Fruit fly (Drosophila melanogaster): ENCODE results near the gene Rsph9.

The Rsph9 gene

dm6 chr2L:17402493-17402892 lies 9.9 kb downstream of the Rsph9 start:
- TF ChIP-seq CrebA (GFP tag; optimal IDR thresholded peaks at IDR 0.05; ENCODE audit: borderline replicate concordance) (no peak), Dfd (GFP tag; optimal IDR thresholded peaks at IDR 0.05) (peak; percentile 93)

DNA sequence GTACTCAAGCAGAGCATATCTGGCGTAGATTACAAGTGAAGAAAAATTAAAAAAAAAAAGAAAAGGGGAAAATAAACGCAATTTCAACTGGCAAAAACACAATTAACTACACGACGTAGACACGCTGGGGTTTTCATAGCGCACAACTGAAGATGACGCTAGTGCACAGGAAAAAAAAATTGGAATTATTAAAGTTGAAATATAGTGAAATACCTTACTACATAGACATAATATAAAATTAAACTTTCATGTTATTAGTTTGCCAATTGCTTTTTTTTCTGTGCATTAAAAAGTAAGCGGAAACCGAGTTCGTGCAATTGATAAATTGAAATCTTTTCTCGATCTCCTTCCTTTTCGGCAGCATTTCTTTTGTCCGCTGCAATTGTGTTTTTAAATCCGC lies 15.1 kb downstream of the Rsph9 start:
- no peak for TF ChIP-seq br (GFP tag; optimal IDR thresholded peaks at IDR 0.05)
- no peak for TF ChIP-seq brk (GFP tag; optimal IDR thresholded peaks at IDR 0.05)
- no peak for TF ChIP-seq CG9705 (GFP tag; optimal IDR thresholded peaks at IDR 0.05)
- no peak for TF ChIP-seq h (GFP tag; optimal IDR thresholded peaks at IDR 0.05)
- TF ChIP-seq CG32264 (GFP tag; optimal IDR thresholded peaks at IDR 0.05) = no peak
- no peak for TF ChIP-seq foxo (GFP tag; optimal IDR thresholded peaks at IDR 0.05)
- no peak for TF ChIP-seq tai (GFP tag; optimal IDR thresholded peaks at IDR 0.05)
- TF ChIP-seq dl (GFP tag; optimal IDR thresholded peaks at IDR 0.05; ENCODE audit: insufficient read depth in 1 of 2, partially characterized antibody in 2 of 2) = no peak
- TF ChIP-seq fru (GFP tag; optimal IDR thresholded peaks at IDR 0.05) = no peak
- TF ChIP-seq CrebA (GFP tag; optimal IDR thresholded peaks at IDR 0.05; ENCODE audit: borderline replicate concordance) = no peak
- TF ChIP-seq Hr78 (GFP tag; optimal IDR thresholded peaks at IDR 0.05) = no peak

dm6 chr2L:17394939-17395338 lies 17.5 kb downstream of the Rsph9 start:
- no peak for TF ChIP-seq Vsx2 (GFP tag; optimal IDR thresholded peaks at IDR 0.05; ENCODE audit: partially characterized antibody)
- TF ChIP-seq CrebA (GFP tag; optimal IDR thresholded peaks at IDR 0.05; ENCODE audit: borderline replicate concordance) = no peak
- no peak for TF ChIP-seq Dif (GFP tag; optimal IDR thresholded peaks at IDR 0.05; ENCODE audit: partially characterized antibody)
- no peak for TF ChIP-seq Hr83 (GFP tag; optimal IDR thresholded peaks at IDR 0.05; ENCODE audit: poor library complexity, severe bottlenecking)
- no peak for TF ChIP-seq Mio (GFP tag; optimal IDR thresholded peaks at IDR 0.05)
- no peak for TF ChIP-seq Abd-B (GFP tag; optimal IDR thresholded peaks at IDR 0.05)
- no peak for TF ChIP-seq sv (GFP tag; optimal IDR thresholded peaks at IDR 0.05)
- no peak for TF ChIP-seq Myc (optimal IDR thresholded peaks at IDR 0.05)

DNA sequence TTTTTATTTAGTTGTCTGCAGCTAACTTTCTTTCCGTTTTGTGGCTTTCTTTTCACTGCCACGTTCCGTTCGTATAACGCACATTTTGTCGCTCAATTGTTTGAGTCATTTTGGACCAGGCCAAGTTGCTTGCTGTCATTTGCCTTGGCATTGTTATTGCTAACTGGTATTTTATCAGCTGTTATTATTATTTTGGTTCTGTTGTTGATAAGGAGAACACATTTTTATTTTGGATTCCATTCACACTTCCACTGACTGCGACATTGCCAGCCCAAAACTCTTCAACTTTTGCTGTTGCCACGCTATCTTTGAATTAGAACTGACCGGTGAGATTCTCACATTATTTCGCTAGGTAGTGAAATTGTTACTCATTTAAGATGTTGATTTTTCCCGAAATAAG lies 21.7 kb downstream of the Rsph9 start:
- TF ChIP-seq Hr83 (GFP tag; optimal IDR thresholded peaks at IDR 0.05; ENCODE audit: poor library complexity, severe bottlenecking) = peak; percentile 17
- TF ChIP-seq tai (GFP tag; optimal IDR thresholded peaks at IDR 0.05) = no peak
- TF ChIP-seq CG9705 (GFP tag; optimal IDR thresholded peaks at IDR 0.05) = no peak

DNA sequence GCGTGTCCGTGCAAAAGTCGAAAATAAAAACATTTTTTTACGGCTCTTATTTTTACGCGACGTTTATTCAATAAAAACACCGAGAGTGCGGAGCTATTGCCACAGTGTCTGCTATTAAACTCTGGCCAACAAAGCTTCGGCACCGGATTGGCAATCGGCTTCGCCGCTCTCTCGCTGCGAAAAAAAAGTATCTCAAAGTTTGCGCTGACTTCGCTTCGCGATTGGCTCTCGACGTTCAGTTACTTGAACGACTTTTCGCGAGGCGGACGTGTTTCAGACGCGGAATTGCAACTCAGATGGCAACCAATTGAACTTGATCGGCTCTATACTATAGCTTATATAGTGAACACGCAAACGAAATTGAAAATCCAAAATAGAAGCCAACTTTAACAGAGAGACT lies 23.3 kb downstream of the Rsph9 start:
- TF ChIP-seq Hr83 (GFP tag; optimal IDR thresholded peaks at IDR 0.05; ENCODE audit: poor library complexity, severe bottlenecking) (peak; percentile 59), foxo (GFP tag; optimal IDR thresholded peaks at IDR 0.05) (peak in 1 of 2 experiments; percentile 23), fru (GFP tag; optimal IDR thresholded peaks at IDR 0.05) (peak; percentile 79), woc (GFP tag; optimal IDR thresholded peaks at IDR 0.05) (no peak), OdsH (GFP tag; optimal IDR thresholded peaks at IDR 0.05) (peak; percentile 26), pan (optimal IDR thresholded peaks at IDR 0.05) (no peak), Hr78 (GFP tag; optimal IDR thresholded peaks at IDR 0.05) (no peak), CrebA (GFP tag; optimal IDR thresholded peaks at IDR 0.05; ENCODE audit: borderline replicate concordance) (peak; percentile 59), GATAd (GFP tag; optimal IDR thresholded peaks at IDR 0.05) (no peak), psq (GFP tag; optimal IDR thresholded peaks at IDR 0.05) (peak; percentile 12), CG32264 (GFP tag; optimal IDR thresholded peaks at IDR 0.05) (no peak), brk (GFP tag; optimal IDR thresholded peaks at IDR 0.05) (peak; percentile 22), CG9705 (GFP tag; optimal IDR thresholded peaks at IDR 0.05) (no peak), Dfd (GFP tag; optimal IDR thresholded peaks at IDR 0.05) (no peak), HLH106 (tag; optimal IDR thresholded peaks at IDR 0.05) (no peak), Rel (GFP tag; optimal IDR thresholded peaks at IDR 0.05) (no peak), Rel (tag; optimal IDR thresholded peaks at IDR 0.05) (peak; percentile 60), dsf (GFP tag; optimal IDR thresholded peaks at IDR 0.05; ENCODE audit: borderline replicate concordance) (no peak), h (GFP tag; optimal IDR thresholded peaks at IDR 0.05) (peak; percentile 36), Dif (GFP tag; optimal IDR thresholded peaks at IDR 0.05; ENCODE audit: partially characterized antibody) (peak; percentile 88), dl (GFP tag; optimal IDR thresholded peaks at IDR 0.05; ENCODE audit: insufficient read depth in 1 of 2, partially characterized antibody in 2 of 2) (peak; percentile 69 to 73), ey (GFP tag; optimal IDR thresholded peaks at IDR 0.05) (no peak), jim (GFP tag; optimal IDR thresholded peaks at IDR 0.05) (peak; percentile 25), rgr (GFP tag; optimal IDR thresholded peaks at IDR 0.05) (peak; percentile 16), lola (GFP tag; optimal IDR thresholded peaks at IDR 0.05) (no peak), dmrt93B (GFP tag; optimal IDR thresholded peaks at IDR 0.05) (no peak), Hnf4 (GFP tag; optimal IDR thresholded peaks at IDR 0.05) (peak; percentile 36), Sp1 (GFP tag; optimal IDR thresholded peaks at IDR 0.05) (peak; percentile 46), br (GFP tag; optimal IDR thresholded peaks at IDR 0.05) (peak; percentile 8), usp (GFP tag; optimal IDR thresholded peaks at IDR 0.05) (no peak), sv (GFP tag; optimal IDR thresholded peaks at IDR 0.05) (no peak), Vsx2 (GFP tag; optimal IDR thresholded peaks at IDR 0.05; ENCODE audit: partially characterized antibody) (no peak), Mio (GFP tag; optimal IDR thresholded peaks at IDR 0.05) (no peak), N (GFP tag; optimal IDR thresholded peaks at IDR 0.05) (no peak), tai (GFP tag; optimal IDR thresholded peaks at IDR 0.05) (no peak)

Measured in whole organism, wandering third instar larva.